Fruit fly (Drosophila melanogaster) whole organism, embryonic: ENCODE data around the gene Eig71Ed.

ENCODE experiments used
- Atf-2 ChIP-seq: fragments of 200-800 bp; sonication (Bioruptor generic); optimal IDR thresholded peaks from 2 replicates; lab custom pipeline; 2016; ENCODE audit warnings: missing biosample characterization, missing genetic modification characterization
- Atf3 ChIP-seq: fragments of 200-800 bp; sonication (Bioruptor generic); optimal IDR thresholded peaks from 3 replicates; lab custom pipeline; 2016; ENCODE audit warnings: missing biosample characterization, missing genetic modification characterization
- CG10462 ChIP-seq: fragments of 200-800 bp; sonication (Bioruptor generic); optimal IDR thresholded peaks from 2 replicates; lab custom pipeline; 2016; ENCODE audit warnings: missing biosample characterization, missing genetic modification characterization
- CG12104 ChIP-seq: fragments of 200-800 bp; sonication (Bioruptor generic); optimal IDR thresholded peaks from 3 replicates; lab custom pipeline; 2016; ENCODE audit warnings: missing biosample characterization, missing genetic modification characterization
- CG12659 ChIP-seq: fragments of 200-800 bp; sonication (Bioruptor generic); optimal IDR thresholded peaks from 3 replicates; lab custom pipeline; 2017; ENCODE audit warnings: mild to moderate bottlenecking, missing biosample characterization, missing genetic modification reagents, missing genetic modification characterization
- CG13296 ChIP-seq: fragments of 200-800 bp; sonication (Bioruptor generic); optimal IDR thresholded peaks from 3 replicates; lab custom pipeline; 2018; ENCODE audit warnings: missing biosample characterization, mild to moderate bottlenecking, missing genetic modification characterization
- CG14050 ChIP-seq: fragments of 200-800 bp; sonication (Bioruptor generic); IDR thresholded peaks from 3 replicates; pipeline ENCODE4 v1.3.6; 2022; ENCODE audit warnings: missing biosample characterization, missing genetic modification characterization
- CG14441 ChIP-seq: fragments of 200-800 bp; sonication (Bioruptor generic); IDR thresholded peaks from 2 replicates; pipeline ENCODE4 v1.3.6; 2022; ENCODE audit warnings: missing biosample characterization, missing genetic modification characterization
- CG14860 ChIP-seq: fragments of 200-800 bp; sonication (Bioruptor generic); IDR thresholded peaks from 3 replicates; pipeline ENCODE4 v1.3.6; 2022; ENCODE audit warnings: missing biosample characterization, missing genetic modification characterization; ENCODE audit not compliant: partially characterized antibody
- CG15601 ChIP-seq: fragments of 200-800 bp; sonication (Bioruptor generic); optimal IDR thresholded peaks from 3 replicates; lab custom pipeline; 2019; ENCODE audit warnings: missing biosample characterization, mild to moderate bottlenecking, missing genetic modification characterization, moderate library complexity
- CG17328 ChIP-seq: fragments of 200-800 bp; sonication (Bioruptor generic); IDR thresholded peaks from 2 replicates; pipeline ENCODE4 v1.3.6; 2022; ENCODE audit warnings: missing biosample characterization, missing genetic modification characterization
- CG17361 ChIP-seq: fragments of 200-800 bp; sonication (Bioruptor generic); IDR thresholded peaks from 3 replicates; pipeline ENCODE4 v1.3.6; 2022; ENCODE audit warnings: missing biosample characterization, missing genetic modification characterization
- CG18262 ChIP-seq: fragments of 200-800 bp; optimal IDR thresholded peaks from 3 replicates; lab custom pipeline; 2019; ENCODE audit warnings: missing biosample characterization, mild to moderate bottlenecking, missing genetic modification characterization, moderate library complexity
- CG1832 ChIP-seq: fragments of 200-800 bp; sonication (Bioruptor generic); optimal IDR thresholded peaks from 2 replicates; lab custom pipeline; 2017; ENCODE audit warnings: missing biosample characterization, mild to moderate bottlenecking, missing genetic modification characterization, inconsistent platforms
- CG2199 ChIP-seq: fragments of 200-800 bp; sonication (Bioruptor generic); IDR thresholded peaks from 3 replicates; pipeline ENCODE4 v1.3.6; 2022; ENCODE audit warnings: missing biosample characterization, missing genetic modification characterization
- CG2678 ChIP-seq: fragments of 200-800 bp; sonication (Bioruptor generic); optimal IDR thresholded peaks from 3 replicates; lab custom pipeline; 2019; ENCODE audit warnings: missing biosample characterization, mild to moderate bottlenecking, missing genetic modification characterization, moderate library complexity
- CG32767 ChIP-seq: fragments of 200-800 bp; sonication (Bioruptor generic); IDR thresholded peaks from 2 replicates; pipeline ENCODE4 v1.3.6; 2022; ENCODE audit warnings: missing biosample characterization, missing genetic modification characterization
- CG33557 ChIP-seq: fragments of 200-800 bp; sonication (Bioruptor generic); optimal IDR thresholded peaks from 2 replicates; lab custom pipeline; 2019; ENCODE audit warnings: missing biosample characterization, mild to moderate bottlenecking, missing genetic modification characterization, moderate library complexity
- CG3407 ChIP-seq: fragments of 200-800 bp; sonication (Bioruptor generic); optimal IDR thresholded peaks from 2 replicates; lab custom pipeline; 2018; ENCODE audit warnings: missing biosample characterization, mild to moderate bottlenecking, missing genetic modification characterization
- CG3995 ChIP-seq: fragments of 200-800 bp; sonication (Bioruptor generic); optimal IDR thresholded peaks from 3 replicates; lab custom pipeline; 2016; ENCODE audit warnings: missing biosample characterization, missing genetic modification characterization
- CG6254 ChIP-seq: fragments of 200-800 bp; sonication (Bioruptor generic); optimal IDR thresholded peaks from 3 replicates; lab custom pipeline; 2017; ENCODE audit warnings: mild to moderate bottlenecking, missing biosample characterization, missing genetic modification reagents, missing genetic modification characterization
- CG6791 ChIP-seq: fragments of 200-800 bp; sonication (Bioruptor generic); IDR thresholded peaks from 3 replicates; pipeline ENCODE4 v1.3.6; 2022; ENCODE audit warnings: missing biosample characterization, missing genetic modification characterization; ENCODE audit not compliant: partially characterized antibody
- CG7556 ChIP-seq: fragments of 200-800 bp; sonication (Bioruptor generic); optimal IDR thresholded peaks from 2 replicates; lab custom pipeline; 2017; ENCODE audit warnings: missing biosample characterization, mild to moderate bottlenecking, missing genetic modification characterization
- CG7839 ChIP-seq: fragments of 200-800 bp; sonication (Bioruptor generic); optimal IDR thresholded peaks from 3 replicates; lab custom pipeline; 2018; ENCODE audit warnings: missing biosample characterization, mild to moderate bottlenecking, missing genetic modification characterization, moderate library complexity
- CHES-1-like ChIP-seq: fragments of 200-800 bp; sonication (Bioruptor generic); optimal IDR thresholded peaks from 2 replicates; lab custom pipeline; 2016; ENCODE audit warnings: missing biosample characterization, missing genetic modification characterization
- D19A ChIP-seq: fragments of 200-800 bp; optimal IDR thresholded peaks from 3 replicates; lab custom pipeline; 2019; ENCODE audit warnings: missing biosample characterization, mild to moderate bottlenecking, missing genetic modification characterization, moderate library complexity
- Drgx ChIP-seq: fragments of 200-800 bp; sonication (Bioruptor generic); IDR thresholded peaks from 2 replicates; pipeline ENCODE4 v1.3.6; 2022; ENCODE audit warnings: missing biosample characterization, missing genetic modification characterization
- Ets97D ChIP-seq: fragments of 200-800 bp; sonication (Bioruptor generic); optimal IDR thresholded peaks from 3 replicates; lab custom pipeline; 2016; ENCODE audit warnings: missing biosample characterization, missing genetic modification characterization
- HmgD ChIP-seq: fragments of 200-800 bp; sonication (Bioruptor generic); optimal IDR thresholded peaks from 3 replicates; lab custom pipeline; 2016; ENCODE audit warnings: missing biosample characterization, missing genetic modification characterization
- Oli ChIP-seq: fragments of 200-800 bp; sonication (Bioruptor generic); optimal IDR thresholded peaks from 2 replicates; lab custom pipeline; 2018; ENCODE audit warnings: missing biosample characterization, mild to moderate bottlenecking, missing genetic modification characterization, moderate library complexity
- Rx ChIP-seq: fragments of 200-800 bp; sonication (Bioruptor generic); IDR thresholded peaks from 2 replicates; pipeline ENCODE4 v1.3.6; 2022; ENCODE audit warnings: missing biosample characterization, missing genetic modification characterization
- Taf1 ChIP-seq: fragments of 200-800 bp; sonication (Bioruptor generic); IDR thresholded peaks from 2 replicates; pipeline ENCODE4 v1.3.6; 2022; ENCODE audit warnings: missing biosample characterization, missing genetic modification characterization
- Xrp1 ChIP-seq: fragments of 200-800 bp; sonication (Bioruptor generic); IDR thresholded peaks from 2 replicates; pipeline ENCODE4 v1.3.6; 2022; ENCODE audit warnings: missing biosample characterization, missing genetic modification characterization
- ara ChIP-seq: fragments of 200-800 bp; sonication (Bioruptor generic); IDR thresholded peaks from 2 replicates; pipeline ENCODE4 v1.3.6; 2022; ENCODE audit warnings: missing biosample characterization, missing genetic modification characterization
- btn ChIP-seq: fragments of 200-800 bp; sonication (Bioruptor generic); optimal IDR thresholded peaks from 2 replicates; lab custom pipeline; 2016; ENCODE audit warnings: missing biosample characterization, missing genetic modification characterization
- crp ChIP-seq, 2 experiments: fragments of 200-800 bp; sonication (Bioruptor generic); optimal IDR thresholded peaks; 2 replicates in 1 of 2; 3 replicates in 1 of 2; lab custom pipeline; 2017; ENCODE audit warnings: missing biosample characterization in 2 of 2, missing genetic modification characterization in 2 of 2, mild to moderate bottlenecking in 1 of 2, moderate library complexity in 1 of 2
- ftz-f1 ChIP-seq: fragments of 200-800 bp; sonication (Bioruptor generic); optimal IDR thresholded peaks from 2 replicates; lab custom pipeline; 2016; ENCODE audit warnings: missing biosample characterization, missing genetic modification characterization
- jing ChIP-seq: fragments of 200-800 bp; sonication (Bioruptor generic); optimal IDR thresholded peaks from 2 replicates; lab custom pipeline; 2018; ENCODE audit warnings: missing biosample characterization, mild to moderate bottlenecking, missing genetic modification characterization
- lab ChIP-seq: fragments of 200-800 bp; sonication (Bioruptor generic); optimal IDR thresholded peaks from 3 replicates; lab custom pipeline; 2017; ENCODE audit warnings: missing biosample characterization, missing genetic modification characterization, mild to moderate bottlenecking, moderate library complexity, missing genetic modification reagents
- maf-S ChIP-seq: fragments of 200-800 bp; sonication (Bioruptor generic); optimal IDR thresholded peaks from 2 replicates; lab custom pipeline; 2016; ENCODE audit warnings: missing biosample characterization, missing genetic modification characterization
- onecut ChIP-seq: fragments of 200-800 bp; sonication (Bioruptor generic); IDR thresholded peaks from 2 replicates; pipeline ENCODE4 v1.3.6; 2022; ENCODE audit warnings: missing biosample characterization, missing genetic modification characterization
- prd ChIP-seq, 3 experiments: fragments of >200 bp in 2 of 3; fragments of 200-800 bp in 1 of 3; sonication (Bioruptor generic) in 1 of 3; optimal IDR thresholded peaks in 2 of 3; IDR thresholded peaks in 1 of 3; 2 replicates in 2 of 3; 3 replicates in 1 of 3; pipeline versions ENCODE4 v1.3.6 to Lab custom; 2017 to 2022; ENCODE audit warnings: missing biosample characterization in 1 of 3, missing genetic modification characterization in 1 of 3
- rib ChIP-seq: fragments of 200-800 bp; sonication (Bioruptor generic); IDR thresholded peaks from 2 replicates; pipeline ENCODE4 v1.3.6; 2022; ENCODE audit warnings: missing biosample characterization, missing genetic modification characterization
- ro ChIP-seq: fragments of 200-800 bp; sonication (Bioruptor generic); IDR thresholded peaks from 2 replicates; pipeline ENCODE4 v1.3.6; 2022; ENCODE audit warnings: missing biosample characterization, missing genetic modification characterization
- salm ChIP-seq: fragments of 200-800 bp; sonication (Bioruptor generic); optimal IDR thresholded peaks from 2 replicates; lab custom pipeline; 2018; ENCODE audit warnings: missing biosample characterization, mild to moderate bottlenecking, missing genetic modification characterization
- schlank ChIP-seq: fragments of 200-800 bp; sonication (Bioruptor generic); optimal IDR thresholded peaks from 2 replicates; lab custom pipeline; 2018; ENCODE audit warnings: missing biosample characterization, mild to moderate bottlenecking, missing genetic modification characterization
- tio ChIP-seq: fragments of 200-800 bp; sonication (Bioruptor generic); optimal IDR thresholded peaks from 2 replicates; lab custom pipeline; 2017; ENCODE audit warnings: missing biosample characterization, missing genetic modification characterization, inconsistent platforms
- wor ChIP-seq: fragments of 200-800 bp; sonication (Bioruptor generic); IDR thresholded peaks from 2 replicates; pipeline ENCODE4 v1.3.6; 2022; ENCODE audit warnings: missing biosample characterization, missing genetic modification characterization
- zen2 ChIP-seq: fragments of 200-800 bp; sonication (Bioruptor generic); IDR thresholded peaks from 3 replicates; pipeline ENCODE4 v1.3.6; 2022; ENCODE audit warnings: missing biosample characterization, missing genetic modification characterization; ENCODE audit not compliant: partially characterized antibody

The Eig71Ed gene

dm6 chr3L:15692794-15693532 lies 40.6 kb downstream of the Eig71Ed start (continued):
- TF ChIP-seq tio (GFP tag; lab: Kevin White, UChicago): peak; percentile 54
- no peak for TF ChIP-seq CG3407 (GFP tag; lab: Kevin White, UChicago)
- no peak for TF ChIP-seq salm (tag; lab: Kevin White, UChicago)
- TF ChIP-seq CG14860: no peak
- TF ChIP-seq Oli (tag; lab: Kevin White, UChicago): peak; percentile 58
- TF ChIP-seq CG18262 (tag; lab: Kevin White, UChicago): peak; percentile 81
- peak; percentile 32 for TF ChIP-seq CG6254 (GFP tag; lab: Kevin White, UChicago)
- peak; percentile 38 for TF ChIP-seq CG7839 (tag; lab: Kevin White, UChicago)
- peak; percentile 47 for TF ChIP-seq D19A (tag; lab: Kevin White, UChicago)
- TF ChIP-seq CG13296 (GFP tag; lab: Kevin White, UChicago): no peak
- TF ChIP-seq crp (GFP tag; optimal IDR thresholded peaks at IDR 0.05; lab: Kevin White, UChicago): no peak
- TF ChIP-seq CG15601 (tag; lab: Kevin White, UChicago): peak; percentile 28
- no peak for TF ChIP-seq CG6791 (GFP tag; lab: Robert Waterston, UW)
- no peak for TF ChIP-seq Drgx (GFP tag; lab: Robert Waterston, UW)
- TF ChIP-seq CG3995: no peak
- TF ChIP-seq ftz-f1: no peak
- peak; percentile 35 for TF ChIP-seq CG12104
- TF ChIP-seq CG7556 (GFP tag; lab: Kevin White, UChicago): peak; percentile 38
- TF ChIP-seq lab (GFP tag; lab: Kevin White, UChicago): no peak
- no peak for TF ChIP-seq CG14441 (GFP tag; lab: Robert Waterston, UW)
- no peak for TF ChIP-seq wor (GFP tag; lab: Robert Waterston, UW)
- no peak for TF ChIP-seq ara (GFP tag; lab: Robert Waterston, UW)
- no peak for TF ChIP-seq Xrp1
- TF ChIP-seq Atf-2 (GFP tag; lab: Kevin White, UChicago): no peak
- TF ChIP-seq rib (GFP tag; lab: Robert Waterston, UW): no peak
- no peak for TF ChIP-seq zen2 (GFP tag; lab: Robert Waterston, UW)
- TF ChIP-seq CG2678 (tag; lab: Kevin White, UChicago): peak; percentile 56
- no peak for TF ChIP-seq Atf3 (GFP tag; lab: Kevin White, UChicago)
- TF ChIP-seq onecut (GFP tag; lab: Robert Waterston, UW): no peak
- no peak for TF ChIP-seq CG1832 (GFP tag; lab: Kevin White, UChicago)
- no peak for TF ChIP-seq CHES-1-like
- TF ChIP-seq maf-S: no peak
- 0 out of 2 replicates have a peak, but pooled peaks have one; percentile 12 for TF ChIP-seq CG17328
- TF ChIP-seq HmgD (GFP tag; lab: Kevin White, UChicago): no peak
- no peak for TF ChIP-seq CG32767 (GFP tag; lab: Robert Waterston, UW)
- TF ChIP-seq Rx (GFP tag; lab: Robert Waterston, UW): peak; percentile 12; the same call in 1 of the 2 replicates
- no peak for TF ChIP-seq btn (GFP tag; lab: Kevin White, UChicago)
- no peak for TF ChIP-seq CG14050 (GFP tag; lab: Robert Waterston, UW)
- TF ChIP-seq Ets97D: no peak
- TF ChIP-seq CG2199: no peak
- TF ChIP-seq Taf1 (GFP tag; lab: Robert Waterston, UW): no peak
- TF ChIP-seq CG33557: peak; percentile 53
- no peak for TF ChIP-seq schlank (tag; lab: Kevin White, UChicago)
- no peak for TF ChIP-seq CG10462 (GFP tag; lab: Kevin White, UChicago)
- no peak for TF ChIP-seq jing (GFP tag; lab: Kevin White, UChicago)
- TF ChIP-seq CG12659 (GFP tag; lab: Kevin White, UChicago): peak; percentile 8
- no peak for TF ChIP-seq prd (optimal IDR thresholded peaks at IDR 0.05; lab: Kevin White, UChicago)
- no peak; the same call in 2 of the 3 replicates for TF ChIP-seq prd (GFP tag; IDR thresholded peaks at IDR 0.05; lab: Robert Waterston, UW)
- TF ChIP-seq CG17361: peak; percentile 82
- no peak for TF ChIP-seq ro (GFP tag; lab: Robert Waterston, UW)
